Worm (Caenorhabditis elegans): ENCODE results near the gene scav-5.

DNA sequence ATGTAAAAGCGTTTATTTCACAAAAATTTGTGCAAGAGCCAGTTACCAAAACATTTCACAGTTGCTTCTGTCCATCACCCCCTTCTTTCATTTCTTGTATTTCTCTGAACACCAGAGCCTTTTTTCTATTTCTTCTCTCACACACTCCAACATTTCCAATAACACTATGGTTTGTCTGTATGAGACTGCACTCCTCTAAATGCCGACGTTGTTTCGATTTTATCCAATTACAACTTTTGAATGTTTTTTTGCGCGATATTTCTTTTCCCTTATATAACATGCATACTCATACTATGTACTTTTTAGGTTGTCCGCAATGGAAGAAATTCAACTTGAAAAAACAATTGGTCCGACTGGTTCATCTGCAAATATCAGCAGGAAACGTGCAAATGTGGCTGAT, 47.7 kb downstream of the scav-5 start, which contains the start of gene F21G4.5:
- TF ChIP-seq him-1 (tag; optimal IDR thresholded peaks at IDR 0.05), result no peak
- TF ChIP-seq W03F9.2 (tag; optimal IDR thresholded peaks at IDR 0.05), result no peak
- no peak for TF ChIP-seq dao-5 (tag; optimal IDR thresholded peaks at IDR 0.05)
